Fruit fly (Drosophila melanogaster): Measurements from ENCODE around the gene Grip84.

The Grip84 gene

dm6 chrX:19520888-19521287 is 44.7 kb downstream of the Grip84 start:
- no peak for TF ChIP-seq pdm3 (GFP tag; optimal IDR thresholded peaks at IDR 0.05)
- TF ChIP-seq svp (GFP tag): peak; percentile 74
- peak; percentile 67 for TF ChIP-seq vri (GFP tag; optimal IDR thresholded peaks at IDR 0.05)
- no peak for TF ChIP-seq Smox (GFP tag; optimal IDR thresholded peaks at IDR 0.05)
- no peak for TF ChIP-seq Lpt (GFP tag; optimal IDR thresholded peaks at IDR 0.05)
- no peak for TF ChIP-seq ss (GFP tag; optimal IDR thresholded peaks at IDR 0.05)
- TF ChIP-seq CG15336 (GFP tag; IDR thresholded peaks at IDR 0.05): no peak

dm6 chrX:19520376-19520775 is 45.2 kb downstream of the Grip84 start:
- TF ChIP-seq acj6 (GFP tag; optimal IDR thresholded peaks at IDR 0.05) (no peak), CG16779 (tag; optimal IDR thresholded peaks at IDR 0.05) (no peak), Eip75B (GFP tag; optimal IDR thresholded peaks at IDR 0.05) (no peak), net (GFP tag; optimal IDR thresholded peaks at IDR 0.05) (no peak), CG15336 (GFP tag; IDR thresholded peaks at IDR 0.05) (no peak), CG4318 (GFP tag; optimal IDR thresholded peaks at IDR 0.05) (no peak), fkh (GFP tag; optimal IDR thresholded peaks at IDR 0.05) (no peak), CG6808 (GFP tag; optimal IDR thresholded peaks at IDR 0.05) (no peak), vri (GFP tag; optimal IDR thresholded peaks at IDR 0.05) (no peak)

dm6 chrX:19510204-19510603 is 55.4 kb downstream of the Grip84 start:
- TF ChIP-seq CG6163 (GFP tag; IDR thresholded peaks at IDR 0.05) (no peak), Eip78C (GFP tag) (no peak)
